Fruit fly (Drosophila melanogaster): Measurements from ENCODE around the gene Vps24.

dm6 chr3R:4292185-4292584 is 18.6 kb downstream of the Vps24 start:
- TF ChIP-seq CG32264 (GFP tag; optimal IDR thresholded peaks at IDR 0.05) (no peak), brk (GFP tag; optimal IDR thresholded peaks at IDR 0.05) (no peak)

Data from whole organism, wandering third instar larva.